Worm (Caenorhabditis elegans) whole organism, L4/young adult: Measurements from ENCODE around the gene tgn-38.

Experiments used
- W03F9.2 ChIP-seq: fragments of 150-350 bp; optimal IDR thresholded peaks from 2 replicates; lab custom pipeline; 2014; ENCODE audit warnings: missing biosample characterization, missing genetic modification characterization
- dao-5 ChIP-seq: sonication (generic microtip); optimal IDR thresholded peaks from 2 replicates; lab custom pipeline; 2016; ENCODE audit warnings: missing genotype, missing genetic modification characterization, moderate library complexity, missing compliant biosample characterization
- him-1 ChIP-seq: sonication (generic microtip); optimal IDR thresholded peaks from 2 replicates; lab custom pipeline; 2016; ENCODE audit warnings: missing genotype, missing genetic modification reagents, missing genetic modification characterization, missing compliant biosample characterization

Gene tgn-38

DNA sequence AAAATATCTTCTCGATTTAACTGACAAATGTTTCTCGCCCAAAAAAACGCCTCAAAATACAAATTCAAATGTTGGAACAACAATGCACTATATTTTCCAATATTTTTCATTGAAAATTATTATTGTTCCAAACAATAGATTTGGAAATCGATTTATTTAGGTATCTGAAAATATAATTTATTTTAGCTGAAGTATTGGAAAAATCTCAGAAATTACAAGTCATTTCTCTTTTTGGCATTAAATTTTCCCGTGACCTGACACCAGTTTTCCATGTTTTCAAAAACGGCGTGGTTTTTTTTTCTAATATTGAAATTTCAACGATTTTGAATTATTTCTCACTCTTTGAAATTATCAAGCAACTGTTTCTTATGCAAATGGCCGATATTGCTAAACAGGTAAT, 15.9 kb downstream of the tgn-38 start, which contains the start of gene spe-17:
TSS of gene spe-17 (plus strand) at position 301 of the 400 bp plus-strand sequence.
- TF ChIP-seq him-1 (tag; lab: Kevin White, UChicago) (no peak), W03F9.2 (tag; lab: Kevin White, UChicago) (no peak), dao-5 (tag; lab: Kevin White, UChicago) (no peak)

DNA sequence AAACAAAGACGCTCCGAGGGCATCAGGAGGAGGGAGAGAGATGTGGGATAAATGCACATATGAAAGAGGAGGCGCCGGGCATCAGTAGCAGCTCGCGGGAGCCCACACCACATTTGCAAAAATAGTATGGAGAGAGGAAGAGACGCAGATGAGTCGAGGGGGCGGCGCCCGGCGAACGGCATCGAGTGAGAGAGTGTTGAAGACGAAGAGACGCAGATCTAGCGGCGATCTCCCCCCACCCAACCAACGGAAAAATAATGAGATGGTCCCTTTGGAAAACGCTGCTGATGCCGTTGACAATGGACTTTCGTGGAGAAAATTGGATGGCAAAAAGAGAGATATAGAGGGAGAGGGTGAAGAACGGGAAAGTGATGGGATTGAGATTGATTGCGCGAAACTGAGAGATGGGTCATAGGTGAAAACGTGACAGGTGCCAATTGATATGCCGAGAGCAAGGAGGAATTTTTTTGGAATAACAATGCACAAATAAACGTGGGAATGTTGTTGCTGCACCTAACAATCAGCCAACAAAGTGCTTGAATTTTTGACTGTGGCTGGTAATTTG, 16.5 kb downstream of the tgn-38 start:
- TF ChIP-seq dao-5 (tag; lab: Kevin White, UChicago) (no peak), him-1 (tag; lab: Kevin White, UChicago) (no peak)

DNA sequence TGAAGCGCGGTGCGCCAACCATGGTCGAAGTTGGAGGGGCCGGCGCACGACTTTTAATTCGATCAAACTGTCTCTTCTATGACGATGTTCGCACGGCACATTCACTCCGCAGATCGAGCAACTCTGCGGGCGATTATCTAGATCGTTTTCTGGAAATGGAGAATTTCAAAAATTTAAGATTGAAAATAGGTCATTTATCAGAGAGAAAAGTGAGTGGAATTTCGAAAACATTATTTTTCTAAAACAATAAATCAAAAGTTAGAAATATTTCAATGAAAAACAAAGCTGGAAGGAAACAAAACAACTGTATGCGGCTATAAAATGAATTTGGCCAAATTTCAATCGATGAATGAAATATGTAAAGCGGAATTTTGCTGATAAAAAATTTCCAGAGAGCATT, 18.1 kb downstream of the tgn-38 start, which contains the start of the genes ZK617.26 and unc-22:
TSS of gene ZK617.26 (minus strand) at position 101 of the 400 bp plus-strand sequence.
TSS of gene unc-22 (minus strand) at position 149 of the 400 bp plus-strand sequence.
- TF ChIP-seq dao-5 (tag; lab: Kevin White, UChicago), result no peak
- TF ChIP-seq W03F9.2 (tag; lab: Kevin White, UChicago), result no peak
- no peak for TF ChIP-seq him-1 (tag; lab: Kevin White, UChicago)

DNA sequence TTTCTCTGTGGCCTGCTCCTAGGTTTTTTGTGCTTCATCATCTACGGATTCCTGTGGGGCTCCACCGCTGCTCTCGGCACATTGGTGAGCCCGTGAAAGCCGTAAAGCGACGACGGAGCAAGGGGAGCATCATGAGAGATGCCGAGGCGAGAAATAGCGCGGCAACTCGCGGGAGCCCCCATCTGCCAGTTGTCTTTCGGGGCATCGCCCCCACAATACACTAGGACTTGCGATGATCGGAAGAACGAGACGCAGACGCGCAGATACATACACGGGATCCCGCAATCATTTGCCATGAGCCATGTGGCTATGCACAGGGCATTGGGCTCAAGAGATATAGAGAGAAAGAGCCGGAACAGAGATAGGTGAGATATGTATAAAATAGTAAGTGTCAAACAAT, 18.6 kb downstream of the tgn-38 start:
- TF ChIP-seq him-1 (tag; lab: Kevin White, UChicago), result no peak
- TF ChIP-seq W03F9.2 (tag; lab: Kevin White, UChicago), result no peak
- TF ChIP-seq dao-5 (tag; lab: Kevin White, UChicago), result no peak

DNA sequence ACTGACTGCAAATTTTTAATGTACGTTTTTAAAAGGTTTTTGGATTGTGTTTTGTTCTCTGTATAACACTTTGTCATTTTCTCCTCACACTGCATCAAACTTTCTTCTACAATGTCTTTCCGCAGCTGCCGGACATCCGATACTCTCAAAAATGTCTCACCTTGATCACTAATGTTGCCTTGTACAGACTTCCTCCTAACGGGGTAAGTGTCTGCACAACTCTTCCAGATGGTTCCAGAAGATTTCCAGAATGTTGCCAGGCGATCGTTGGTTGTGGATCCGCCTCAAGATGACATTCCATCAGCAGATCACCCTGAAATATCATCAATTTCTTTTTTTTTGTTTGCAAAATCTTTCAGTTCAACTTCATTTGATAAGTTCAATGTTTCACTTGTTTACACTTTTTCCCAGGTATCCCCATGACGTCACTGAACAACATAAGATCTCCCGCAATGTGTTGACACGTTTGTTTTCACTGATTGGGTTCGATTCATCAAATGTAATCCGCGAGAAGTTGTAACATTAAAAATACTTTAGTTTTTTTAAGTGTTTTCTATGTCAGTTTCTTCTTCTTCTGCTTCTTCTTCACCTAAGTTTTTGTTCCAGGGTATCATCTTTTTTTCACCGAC, 19.8 kb downstream of the tgn-38 start:
- TF ChIP-seq W03F9.2 (tag; lab: Kevin White, UChicago), result no peak

DNA sequence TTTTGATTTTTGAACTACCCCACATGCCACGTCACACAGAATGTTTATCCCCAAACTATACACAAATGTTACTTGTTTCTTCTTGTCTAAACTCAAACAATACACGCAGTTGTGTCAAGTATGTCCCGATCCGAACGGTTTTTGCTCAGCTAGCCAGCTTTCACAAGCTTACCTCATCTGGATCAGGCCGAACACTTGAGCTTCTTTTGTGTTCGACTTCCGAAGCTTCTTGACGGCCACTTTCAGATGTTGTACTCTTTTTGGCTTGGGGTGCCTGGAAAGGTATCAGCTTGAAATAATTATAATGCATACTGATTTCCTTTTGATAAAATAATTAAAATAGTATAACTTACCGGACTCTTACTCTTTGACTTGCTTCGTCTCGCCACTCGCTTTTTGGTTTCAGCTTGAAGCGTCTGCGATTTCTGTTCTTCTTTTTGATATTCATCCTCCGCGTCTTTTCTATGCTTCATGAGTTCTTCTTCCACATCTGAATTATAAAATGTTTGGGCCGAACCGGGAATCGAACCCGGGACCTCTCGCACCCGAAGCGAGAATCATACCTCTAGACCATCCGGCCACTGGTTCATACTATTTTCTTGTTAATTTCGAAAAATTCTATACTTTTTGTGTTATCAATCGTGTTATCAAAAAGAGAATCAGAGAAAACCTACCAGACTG, 23.7 kb downstream of the tgn-38 start:
- TF ChIP-seq W03F9.2 (tag; lab: Kevin White, UChicago), result no peak
- TF ChIP-seq him-1 (tag; lab: Kevin White, UChicago), result no peak
- TF ChIP-seq dao-5 (tag; lab: Kevin White, UChicago), result no peak

DNA sequence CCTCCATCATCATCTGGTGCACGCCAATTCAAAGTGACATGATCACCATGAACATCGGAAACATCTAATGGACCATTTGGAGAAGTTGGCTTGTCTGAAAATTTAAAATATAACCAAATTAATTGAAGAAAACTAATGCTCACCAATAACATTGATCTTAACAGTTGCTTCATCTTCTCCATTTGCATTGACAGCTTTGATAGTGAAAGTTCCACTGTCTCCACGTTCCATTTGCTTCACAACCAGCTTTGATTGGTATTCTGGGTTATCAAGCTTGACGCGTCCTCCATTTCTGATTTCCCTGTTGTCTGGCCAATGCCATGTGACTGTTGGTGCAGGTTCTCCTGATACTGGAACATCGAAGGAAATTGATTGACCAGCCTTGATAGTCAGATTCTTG, 42.6 kb downstream of the tgn-38 start:
- TF ChIP-seq dao-5 (tag; lab: Kevin White, UChicago) (no peak), him-1 (tag; lab: Kevin White, UChicago) (no peak), W03F9.2 (tag; lab: Kevin White, UChicago) (no peak)
